Worm (Caenorhabditis elegans) whole organism, L4 larva: ENCODE data around the gene srz-105.
A peak's percentile ranks its signal among the peaks of the same experiment; 100 is the strongest.

Source experiments
- D1046.2 ChIP-seq: fragments of 200-800 bp; sonication (Bioruptor generic); IDR thresholded peaks from 2 replicates; pipeline ENCODE4 v1.3.6; 2022; ENCODE audit warnings: missing genetic modification characterization, missing compliant biosample characterization
- F26F4.8 ChIP-seq: fragments of 200-800 bp; sonication (Bioruptor generic); conservative IDR thresholded peaks from 2 replicates; pipeline ENCODE4 v1.3.6; 2022; ENCODE audit warnings: missing genetic modification characterization, missing compliant biosample characterization
- F44E2.7 ChIP-seq: fragments of 200-800 bp; sonication (Bioruptor generic); IDR thresholded peaks from 2 replicates; pipeline ENCODE4 v2.1.2; 2022; ENCODE audit warnings: missing genetic modification characterization, missing compliant biosample characterization
- Y105C5A.15 ChIP-seq: fragments of 200-800 bp; sonication (Bioruptor generic); IDR thresholded peaks from 2 replicates; pipeline ENCODE4 v1.3.6; 2022; ENCODE audit warnings: missing genetic modification characterization, missing compliant biosample characterization
- Y48G9A.11 ChIP-seq: fragments of 200-800 bp; sonication (Bioruptor generic); IDR thresholded peaks from 2 replicates; pipeline ENCODE4 v1.3.6; 2022; ENCODE audit warnings: missing genetic modification reagents, missing genetic modification characterization, missing compliant biosample characterization
- aha-1 ChIP-seq: fragments of 150-350 bp; peaks from one replicate; lab custom pipeline; 2014; ENCODE audit warnings: missing biosample characterization, missing genetic modification characterization
- arid-1 ChIP-seq: fragments of 200-800 bp; sonication (Bioruptor generic); conservative IDR thresholded peaks from 2 replicates; pipeline ENCODE4 v1.3.6; 2022; ENCODE audit warnings: missing genetic modification reagents, missing genetic modification characterization, missing compliant biosample characterization
- attf-4 ChIP-seq: sonication (generic microtip); optimal IDR thresholded peaks from 3 replicates; lab custom pipeline; 2017; ENCODE audit warnings: missing biosample characterization, missing genetic modification characterization
- ceh-20 ChIP-seq: fragments of 200-800 bp; sonication (Bioruptor generic); IDR thresholded peaks from 2 replicates; pipeline ENCODE4 v1.3.6; 2022; ENCODE audit warnings: missing genetic modification reagents, missing genetic modification characterization, missing compliant biosample characterization
- ceh-32 ChIP-seq: sonication (generic microtip); optimal IDR thresholded peaks from 2 replicates; lab custom pipeline; 2016; ENCODE audit warnings: mild to moderate bottlenecking, missing genetic modification characterization, missing compliant biosample characterization; ENCODE audit not compliant: poor library complexity
- ctbp-1 ChIP-seq: fragments of 200-800 bp; sonication (Bioruptor generic); IDR thresholded peaks from 2 replicates; pipeline ENCODE4 v1.3.6; 2022; ENCODE audit warnings: missing genetic modification reagents, missing genetic modification characterization, missing compliant biosample characterization
- daf-12 ChIP-seq: fragments of 150-350 bp; optimal IDR thresholded peaks from 2 replicates; lab custom pipeline; 2014; ENCODE audit warnings: missing biosample characterization, missing genetic modification reagents, missing genetic modification characterization
- daf-8 ChIP-seq: fragments of 200-800 bp; sonication (Bioruptor generic); IDR thresholded peaks from 2 replicates; pipeline ENCODE4 v1.3.6; 2022; ENCODE audit warnings: missing genetic modification characterization, missing compliant biosample characterization
- dmd-8 ChIP-seq: fragments of 200-800 bp; sonication (Bioruptor generic); IDR thresholded peaks from 2 replicates; pipeline ENCODE4 v1.3.6; 2022; ENCODE audit warnings: missing genetic modification characterization, missing compliant biosample characterization
- dmd-9 ChIP-seq: fragments of 200-800 bp; sonication (Bioruptor generic); IDR thresholded peaks from 2 replicates; pipeline ENCODE4 v1.3.6; 2022; ENCODE audit warnings: missing genetic modification reagents, missing genetic modification characterization, missing compliant biosample characterization
- duxl-1 ChIP-seq: sonication (generic microtip); optimal IDR thresholded peaks from 2 replicates; lab custom pipeline; 2016; ENCODE audit warnings: mild to moderate bottlenecking, missing genetic modification characterization, moderate library complexity, missing compliant biosample characterization; ENCODE audit not compliant: poor library complexity
- fkh-10 ChIP-seq: fragments of 150-350 bp; optimal IDR thresholded peaks from 2 replicates; lab custom pipeline; 2014; ENCODE audit warnings: missing biosample characterization, missing genetic modification reagents, missing genetic modification characterization
- hlh-11 ChIP-seq: fragments of 200-800 bp; sonication (Bioruptor generic); optimal IDR thresholded peaks from 2 replicates; lab custom pipeline; 2018; ENCODE audit warnings: mild to moderate bottlenecking, missing genetic modification characterization, missing compliant biosample characterization
- hlh-30 ChIP-seq: sonication (generic microtip); optimal IDR thresholded peaks from 2 replicates; lab custom pipeline; 2017; ENCODE audit warnings: antibody characterized with exemption, mild to moderate bottlenecking, missing genetic modification characterization, missing compliant biosample characterization; ENCODE audit not compliant: insufficient read depth
- hmg-1.1 ChIP-seq: fragments of 200-800 bp; sonication (Bioruptor generic); IDR thresholded peaks from 2 replicates; pipeline ENCODE4 v1.3.6; 2022; ENCODE audit warnings: missing genetic modification reagents, missing genetic modification characterization, missing compliant biosample characterization
- jun-1 ChIP-seq: fragments of 150-350 bp; optimal IDR thresholded peaks from 2 replicates; lab custom pipeline; 2014; ENCODE audit warnings: missing biosample characterization, missing genetic modification reagents, missing genetic modification characterization
- lin-39 ChIP-seq: fragments of 150-350 bp; optimal IDR thresholded peaks from 2 replicates; lab custom pipeline; 2014; ENCODE audit warnings: missing biosample characterization, missing genetic modification reagents, missing genetic modification characterization
- lsy-2 ChIP-seq, 2 experiments: fragments of 150-350 bp in 1 of 2; sonication (generic microtip) in 1 of 2; optimal IDR thresholded peaks; 2 replicates each; lab custom pipeline; 2014 to 2017; ENCODE audit warnings: missing biosample characterization in 2 of 2, missing genetic modification characterization in 2 of 2
- mdt-29 ChIP-seq: fragments of 200-800 bp; sonication (Bioruptor generic); IDR thresholded peaks from 2 replicates; pipeline ENCODE4 v1.3.6; 2022; ENCODE audit warnings: missing genetic modification reagents, missing genetic modification characterization, missing compliant biosample characterization
- mep-1 ChIP-seq: fragments of 150-350 bp; sonication (generic microtip); optimal IDR thresholded peaks from 3 replicates; lab custom pipeline; 2014; ENCODE audit warnings: missing biosample characterization, missing genetic modification characterization
- mxl-3 ChIP-seq: fragments of 200-800 bp; sonication (Bioruptor generic); optimal IDR thresholded peaks from 2 replicates; lab custom pipeline; 2018; ENCODE audit warnings: mild to moderate bottlenecking, missing genetic modification characterization, missing compliant biosample characterization
- nhr-10 ChIP-seq: fragments of 150-350 bp; optimal IDR thresholded peaks from 2 replicates; lab custom pipeline; 2014; ENCODE audit warnings: missing biosample characterization, missing genetic modification characterization
- nhr-102 ChIP-seq: sonication (generic microtip); optimal IDR thresholded peaks from 2 replicates; lab custom pipeline; 2016; ENCODE audit warnings: mild to moderate bottlenecking, missing genetic modification characterization, moderate library complexity, missing compliant biosample characterization
- nhr-25 ChIP-seq: sonication (generic microtip); optimal IDR thresholded peaks from 2 replicates; lab custom pipeline; 2017; ENCODE audit warnings: missing genetic modification characterization, mild to moderate bottlenecking, missing compliant biosample characterization, antibody characterized with exemption, moderate library complexity, borderline replicate concordance; ENCODE audit not compliant: insufficient read depth
- nhr-41 ChIP-seq: fragments of 200-800 bp; sonication (Bioruptor generic); IDR thresholded peaks from 2 replicates; pipeline ENCODE4 v1.3.6; 2022; ENCODE audit warnings: missing genetic modification reagents, missing genetic modification characterization, missing compliant biosample characterization
- nhr-48 ChIP-seq: sonication (generic microtip); optimal IDR thresholded peaks from 2 replicates; lab custom pipeline; 2016; ENCODE audit warnings: mild to moderate bottlenecking, missing genetic modification characterization, missing compliant biosample characterization
- pha-4 ChIP-seq, 2 experiments: fragments of 150-350 bp in 1 of 2; fragments of 200-800 bp in 1 of 2; sonication (Bioruptor generic) in 1 of 2; IDR thresholded peaks in 1 of 2; optimal IDR thresholded peaks in 1 of 2; 2 replicates each; pipeline versions ENCODE4 v1.3.6 to Lab custom; 2014 to 2022; ENCODE audit warnings: missing genetic modification characterization in 2 of 2, missing genetic modification reagents in 2 of 2, missing biosample characterization in 1 of 2, missing compliant biosample characterization in 1 of 2
- rbr-2 ChIP-seq: sonication (generic microtip); optimal IDR thresholded peaks from 2 replicates; lab custom pipeline; 2016; ENCODE audit warnings: missing genotype, missing genetic modification characterization, missing compliant biosample characterization
- set-16 ChIP-seq: fragments of 200-800 bp; sonication (Bioruptor generic); IDR thresholded peaks from 2 replicates; pipeline ENCODE4 v1.3.6; 2022; ENCODE audit warnings: missing genetic modification reagents, missing genetic modification characterization, missing compliant biosample characterization
- snpc-1.2 ChIP-seq: fragments of 200-800 bp; sonication (Bioruptor generic); IDR thresholded peaks from 2 replicates; pipeline ENCODE4 v1.3.6; 2022; ENCODE audit warnings: missing genetic modification reagents, missing genetic modification characterization, missing compliant biosample characterization
- spr-3 ChIP-seq: fragments of 200-800 bp; sonication (Bioruptor generic); optimal IDR thresholded peaks from 2 replicates; lab custom pipeline; 2018; ENCODE audit warnings: mild to moderate bottlenecking, missing genetic modification characterization, missing compliant biosample characterization
- tra-1 ChIP-seq: fragments of 200-800 bp; sonication (Bioruptor generic); IDR thresholded peaks from 2 replicates; pipeline ENCODE4 v1.3.6; 2022; ENCODE audit warnings: missing genetic modification reagents, missing genetic modification characterization, missing compliant biosample characterization
- unc-62 ChIP-seq, 3 experiments: fragments of 150-350 bp in 1 of 3; sonication (generic microtip); optimal IDR thresholded peaks in 2 of 3; peaks in 1 of 3; 1 replicate in 1 of 3; 2 replicates in 2 of 3; lab custom pipeline; 2014 to 2017; ENCODE audit warnings: missing biosample characterization in 3 of 3, missing genetic modification characterization in 3 of 3, missing genetic modification reagents in 3 of 3, missing genotype in 1 of 3
- zfp-2 ChIP-seq: sonication (generic microtip); optimal IDR thresholded peaks from 2 replicates; lab custom pipeline; 2016; ENCODE audit warnings: mild to moderate bottlenecking, missing genetic modification characterization, missing compliant biosample characterization
- ztf-7 ChIP-seq: fragments of 150-350 bp; optimal IDR thresholded peaks from 2 replicates; lab custom pipeline; 2014; ENCODE audit warnings: missing biosample characterization, missing genetic modification characterization

The srz-105 gene

DNA sequence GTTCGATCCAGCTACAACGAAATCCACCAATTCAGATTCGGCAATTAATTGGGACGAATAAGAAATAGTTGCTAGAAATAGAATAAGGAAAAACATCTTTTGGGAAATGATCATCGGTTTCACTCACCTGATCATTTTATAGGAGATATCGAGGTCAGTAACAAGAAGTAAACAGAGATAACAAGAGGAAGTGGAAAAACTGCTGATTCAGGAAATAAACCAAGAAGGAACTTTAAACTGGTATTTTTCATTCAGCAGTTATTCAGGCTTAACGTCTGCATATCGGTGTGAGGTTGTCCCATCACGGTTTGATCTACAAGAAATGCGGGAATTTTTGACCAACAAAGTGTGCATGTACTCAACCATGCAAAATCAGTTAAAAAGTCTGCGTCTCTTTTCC lies 3.8 kb downstream of the srz-105 start, which contains the start of gene K03D3.2:
TSS of gene K03D3.2 (minus strand) at position 101 of the 400 bp plus-strand sequence.
- no peak for TF ChIP-seq nhr-10 (tag; lab: Kevin White, UChicago)
- TF ChIP-seq mxl-3: no peak
- TF ChIP-seq rbr-2: no peak
- TF ChIP-seq spr-3 (GFP tag; lab: Kevin White, UChicago): no peak
- no peak for TF ChIP-seq nhr-48 (tag; lab: Kevin White, UChicago)
- no peak for TF ChIP-seq dmd-8 (GFP tag; lab: Robert Waterston, UW)
- TF ChIP-seq zfp-2 (tag; lab: Kevin White, UChicago): no peak
- no peak for TF ChIP-seq hmg-1.1 (GFP tag; lab: Robert Waterston, UW)

DNA sequence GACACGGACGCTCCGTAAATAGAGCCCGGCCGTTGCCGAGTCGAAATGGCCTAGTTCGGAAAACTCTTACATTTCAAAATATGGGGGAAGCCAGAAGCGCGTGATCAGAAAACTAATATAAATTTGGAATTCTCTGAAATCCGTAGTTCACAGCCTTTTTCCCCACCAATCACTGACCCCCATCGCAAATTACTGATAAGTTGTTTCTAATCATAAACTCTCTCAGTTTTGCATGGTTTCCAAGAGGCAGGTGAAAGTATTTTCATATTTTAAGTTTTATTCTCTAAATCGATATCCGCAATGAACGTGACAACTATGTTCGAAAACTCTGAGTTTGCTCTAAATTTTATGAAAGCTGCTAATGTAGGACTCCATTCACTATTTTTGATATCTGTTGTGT lies 4.5 kb downstream of the srz-105 start, which contains the start of gene srz-74:
TSS of gene srz-74 (plus strand) at position 301 of the 400 bp plus-strand sequence.
- TF ChIP-seq mep-1 (tag; lab: Kevin White, UChicago) (no peak), unc-62 (GFP tag; optimal IDR thresholded peaks at IDR 0.05 in 1 of 2; lab: Kevin White, UChicago) (peak in 1 of 2 experiments; percentile 16), unc-62 (tag; optimal IDR thresholded peaks at IDR 0.05; lab: Kevin White, UChicago) (no peak)

DNA sequence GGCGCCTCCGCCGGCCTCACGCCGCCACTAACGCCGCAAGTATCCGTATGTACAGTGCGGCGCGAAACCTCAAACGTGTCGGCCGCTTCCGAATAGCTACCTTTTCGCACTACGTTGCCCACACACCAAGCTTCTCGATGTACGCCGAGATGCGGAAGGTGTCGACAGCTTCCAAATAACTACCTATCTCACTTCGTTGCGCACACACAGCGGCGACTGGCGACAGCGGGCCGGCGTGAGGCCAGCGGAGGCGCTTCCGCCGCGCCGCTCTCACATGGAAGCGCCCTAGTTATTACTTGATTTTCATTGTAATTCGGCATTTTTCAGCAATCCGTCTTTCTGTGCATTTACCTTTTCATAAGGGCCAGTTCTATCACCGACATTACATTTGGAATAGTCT lies 5.8 kb downstream of the srz-105 start:
- TF ChIP-seq set-16 (GFP tag; lab: Robert Waterston, UW): peak; percentile 84
- peak; percentile 89 for TF ChIP-seq aha-1 (tag; lab: Kevin White, UChicago)
- TF ChIP-seq nhr-48 (tag; lab: Kevin White, UChicago): no peak

DNA sequence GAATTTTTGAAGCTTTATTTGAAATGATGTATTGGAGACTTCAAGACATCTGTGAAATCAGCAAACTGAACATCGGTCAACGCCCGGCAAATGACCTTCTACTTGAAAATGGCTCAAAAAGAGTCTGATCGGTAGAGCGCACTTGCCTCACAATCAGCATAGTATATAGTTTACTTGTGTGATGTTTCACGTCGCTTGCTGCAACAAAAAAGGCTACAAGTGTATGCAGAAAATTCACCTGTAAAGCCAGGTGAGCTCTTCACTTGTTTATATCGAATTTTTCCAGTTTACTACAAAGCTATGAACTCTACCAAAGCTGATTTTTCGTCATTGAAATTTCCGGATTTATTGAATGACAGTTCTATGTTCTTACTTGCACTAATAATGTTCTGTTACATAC lies 7.9 kb downstream of the srz-105 start, which contains the start of gene srz-71:
TSS of gene srz-71 (plus strand) at position 301 of the 400 bp plus-strand sequence.
- TF ChIP-seq nhr-41 (GFP tag; lab: Robert Waterston, UW) (no peak), arid-1 (GFP tag; lab: Robert Waterston, UW) (no peak), nhr-10 (tag; lab: Kevin White, UChicago) (no peak), lin-39 (tag; lab: Kevin White, UChicago) (no peak), hlh-30 (tag; lab: Kevin White, UChicago) (no peak), D1046.2 (no peak), ztf-7 (tag; lab: Kevin White, UChicago) (no peak), duxl-1 (no peak), ceh-20 (GFP tag; lab: Robert Waterston, UW) (no peak), ceh-32 (no peak), lsy-2 (tag; optimal IDR thresholded peaks at IDR 0.05; lab: Kevin White, UChicago) (no peak), jun-1 (tag; lab: Kevin White, UChicago) (no peak), Y48G9A.11 (GFP tag; lab: Robert Waterston, UW) (no peak), fkh-10 (GFP tag; lab: Kevin White, UChicago) (no peak)

DNA sequence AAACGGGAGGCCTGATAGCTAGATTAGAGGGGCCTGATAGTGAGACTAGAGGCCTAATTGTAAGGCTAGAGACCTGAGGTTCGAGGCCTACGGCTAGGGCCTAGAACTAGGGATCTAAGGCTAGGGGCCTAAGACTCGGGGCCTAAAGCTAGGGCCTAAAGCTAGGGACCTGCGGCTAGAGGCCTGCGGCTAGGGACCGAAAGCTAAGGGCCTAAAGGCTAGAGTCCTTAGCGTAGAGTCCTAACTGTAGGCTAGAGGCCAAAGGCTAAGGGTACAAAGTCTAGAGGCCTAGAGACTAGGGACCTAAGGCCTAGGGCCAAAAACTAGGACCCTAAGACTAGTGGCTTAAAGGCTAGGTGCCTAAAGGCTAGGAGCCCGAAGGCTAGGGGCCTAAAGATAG lies 8.4 kb downstream of the srz-105 start:
- TF ChIP-seq dmd-8 (GFP tag; lab: Robert Waterston, UW): 0 out of 2 replicates have a peak, but pooled peaks have one; percentile 58
- 0 out of 2 replicates have a peak, but pooled peaks have one; percentile 30 for TF ChIP-seq tra-1 (GFP tag; lab: Robert Waterston, UW)
- TF ChIP-seq F26F4.8 (GFP tag; lab: Robert Waterston, UW): no peak

DNA sequence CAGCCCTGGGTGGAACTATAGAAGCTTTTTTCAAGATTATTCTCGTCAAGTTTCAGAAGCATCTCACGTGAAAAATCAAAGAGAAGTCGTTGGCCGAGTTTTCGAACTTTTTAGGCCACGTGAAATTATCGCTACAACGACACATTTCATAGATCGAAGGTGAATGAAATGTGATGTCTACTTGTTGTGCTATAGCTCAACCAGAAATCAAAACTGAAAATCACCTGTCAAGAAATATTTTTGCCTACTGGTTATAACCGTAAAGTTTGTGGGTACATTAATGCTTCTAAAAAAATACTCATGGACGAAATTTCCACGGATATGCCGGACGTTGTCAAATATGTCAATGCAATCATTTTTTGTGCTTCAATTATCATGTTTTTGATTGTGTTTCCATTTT lies 10.3 kb downstream of the srz-105 start, which contains the start of gene srz-38:
TSS of gene srz-38 (plus strand) at position 301 of the 400 bp plus-strand sequence.
- TF ChIP-seq mdt-29 (GFP tag; lab: Robert Waterston, UW): no peak
- no peak for TF ChIP-seq hlh-11
- no peak for TF ChIP-seq attf-4 (tag; lab: Kevin White, UChicago)
- TF ChIP-seq nhr-25: no peak
- no peak for TF ChIP-seq Y105C5A.15 (GFP tag; lab: Robert Waterston, UW)
- no peak for TF ChIP-seq dmd-9 (GFP tag; lab: Robert Waterston, UW)
- TF ChIP-seq nhr-102 (tag; lab: Kevin White, UChicago): no peak
- no peak for TF ChIP-seq daf-12 (tag; lab: Kevin White, UChicago)
- no peak for TF ChIP-seq pha-4 (GFP tag; IDR thresholded peaks at IDR 0.05; lab: Robert Waterston, UW)
- no peak for TF ChIP-seq pha-4 (tag; optimal IDR thresholded peaks at IDR 0.05; lab: Kevin White, UChicago)
- TF ChIP-seq F44E2.7 (GFP tag; lab: Robert Waterston, UW): no peak
- no peak for TF ChIP-seq daf-8 (GFP tag; lab: Robert Waterston, UW)
- no peak for TF ChIP-seq aha-1 (tag; lab: Kevin White, UChicago)
- no peak for TF ChIP-seq ctbp-1
- no peak for TF ChIP-seq snpc-1.2
- TF ChIP-seq, all 104 proteins: peak for 0
